Worm (Caenorhabditis elegans) whole organism, early embryonic: ENCODE measurements around the gene dop-5.

Experiments used
- B0310.2 ChIP-seq: sonication (generic microtip); optimal IDR thresholded peaks from 2 replicates; lab custom pipeline; 2016; ENCODE audit warnings: mild to moderate bottlenecking, missing genetic modification characterization, missing compliant biosample characterization
- F13C5.2 ChIP-seq: sonication (generic microtip); optimal IDR thresholded peaks from 2 replicates; lab custom pipeline; 2017; ENCODE audit warnings: mild to moderate bottlenecking, missing genetic modification characterization, inconsistent platforms, missing compliant biosample characterization
- aly-1 ChIP-seq: sonication (generic microtip); optimal IDR thresholded peaks from 2 replicates; lab custom pipeline; 2016; ENCODE audit warnings: missing genetic modification characterization, missing compliant biosample characterization
- ama-1 ChIP-seq: fragments of 150-350 bp; optimal IDR thresholded peaks from 2 replicates; lab custom pipeline; 2014
- ceh-13 ChIP-seq: fragments of 200-800 bp; sonication (Bioruptor generic); optimal IDR thresholded peaks from 2 replicates; lab custom pipeline; 2018; ENCODE audit warnings: mild to moderate bottlenecking, missing genetic modification characterization, missing compliant biosample characterization
- ets-7 ChIP-seq: sonication (generic microtip); optimal IDR thresholded peaks from 2 replicates; lab custom pipeline; 2016; ENCODE audit warnings: missing genotype, missing genetic modification characterization, missing compliant biosample characterization
- hnd-1 ChIP-seq: sonication (generic microtip); optimal IDR thresholded peaks from 2 replicates; lab custom pipeline; 2016; ENCODE audit warnings: missing genetic modification characterization, missing compliant biosample characterization
- tbx-11 ChIP-seq: fragments of 200-800 bp; sonication (Bioruptor generic); IDR thresholded peaks from 2 replicates; pipeline ENCODE4 v1.3.6; 2022; ENCODE audit warnings: missing genetic modification characterization, missing compliant biosample characterization
- tbx-37 ChIP-seq: fragments of 200-800 bp; sonication (Bioruptor generic); conservative IDR thresholded peaks from 2 replicates; pipeline ENCODE4 v1.3.6; 2022; ENCODE audit warnings: missing genetic modification reagents, missing genetic modification characterization, missing compliant biosample characterization
- tra-4 ChIP-seq: sonication (generic microtip); optimal IDR thresholded peaks from 2 replicates; lab custom pipeline; 2017; ENCODE audit warnings: missing genetic modification characterization, missing compliant biosample characterization

ce11 chrV:11373918-11374317 lies 7.9 kb upstream of the dop-5 start:
- no peak for TF ChIP-seq hnd-1 (tag; lab: Kevin White, UChicago)
- TF ChIP-seq ama-1 = no peak
- no peak for TF ChIP-seq tra-4 (tag; lab: Kevin White, UChicago)
- no peak for TF ChIP-seq tbx-37 (GFP tag; lab: Robert Waterston, UW)
- TF ChIP-seq ceh-13 (GFP tag; lab: Kevin White, UChicago) = no peak
- no peak for TF ChIP-seq tbx-11
- no peak for TF ChIP-seq aly-1 (tag; lab: Kevin White, UChicago)
- no peak for TF ChIP-seq ets-7 (tag; lab: Kevin White, UChicago)
- no peak for TF ChIP-seq B0310.2 (tag; lab: Kevin White, UChicago)
- TF ChIP-seq F13C5.2 = no peak
